Fruit fly (Drosophila melanogaster) whole organism, embryonic: ENCODE results near the gene Tmhs.

Experiments
- CG10565 ChIP-seq: fragments of 200-800 bp; sonication (Bioruptor generic); optimal IDR thresholded peaks from 3 replicates; lab custom pipeline; 2016; ENCODE audit warnings: missing biosample characterization, mild to moderate bottlenecking, missing genetic modification characterization
- CG10979 ChIP-seq: fragments of 200-800 bp; sonication (Bioruptor generic); optimal IDR thresholded peaks from 2 replicates; lab custom pipeline; 2018; ENCODE audit warnings: missing biosample characterization, mild to moderate bottlenecking, missing genetic modification characterization, moderate library complexity
- CG11456 ChIP-seq: fragments of 200-800 bp; sonication (Bioruptor generic); IDR thresholded peaks from 3 replicates; pipeline ENCODE4 v1.3.6; 2022; ENCODE audit warnings: missing biosample characterization, missing genetic modification characterization
- CG11504 ChIP-seq: fragments of 200-800 bp; sonication (Bioruptor generic); optimal IDR thresholded peaks from 3 replicates; lab custom pipeline; 2019; ENCODE audit warnings: missing biosample characterization, mild to moderate bottlenecking, missing genetic modification characterization, moderate library complexity
- CG12299 ChIP-seq: fragments of 200-800 bp; sonication (Bioruptor generic); optimal IDR thresholded peaks from 2 replicates; lab custom pipeline; 2018; ENCODE audit warnings: missing biosample characterization, mild to moderate bottlenecking, missing genetic modification characterization
- CG14014 ChIP-seq: fragments of 200-800 bp; sonication (Bioruptor generic); IDR thresholded peaks from 2 replicates; pipeline ENCODE4 v1.3.6; 2022; ENCODE audit warnings: missing biosample characterization, missing genetic modification characterization
- CG15011 ChIP-seq: fragments of 200-800 bp; sonication (Bioruptor generic); optimal IDR thresholded peaks from 3 replicates; lab custom pipeline; 2018; ENCODE audit warnings: missing biosample characterization, mild to moderate bottlenecking, missing genetic modification characterization
- CG17328 ChIP-seq: fragments of 200-800 bp; sonication (Bioruptor generic); IDR thresholded peaks from 2 replicates; pipeline ENCODE4 v1.3.6; 2022; ENCODE audit warnings: missing biosample characterization, missing genetic modification characterization
- CG17829 ChIP-seq: fragments of 200-800 bp; optimal IDR thresholded peaks from 2 replicates; lab custom pipeline; 2019; ENCODE audit warnings: missing biosample characterization, mild to moderate bottlenecking, missing genetic modification characterization, moderate library complexity
- CG2889 ChIP-seq: fragments of 200-800 bp; sonication (Bioruptor generic); IDR thresholded peaks from 3 replicates; pipeline ENCODE4 v1.3.6; 2022; ENCODE audit warnings: missing biosample characterization, missing genetic modification characterization
- CG30403 ChIP-seq: fragments of 200-800 bp; sonication (Bioruptor generic); optimal IDR thresholded peaks from 3 replicates; lab custom pipeline; 2016; ENCODE audit warnings: missing biosample characterization, missing genetic modification characterization
- CG3838 ChIP-seq: fragments of 200-800 bp; sonication (Bioruptor generic); optimal IDR thresholded peaks from 3 replicates; lab custom pipeline; 2016; ENCODE audit warnings: missing biosample characterization, missing genetic modification characterization
- CG3847 ChIP-seq: fragments of 200-800 bp; sonication (Bioruptor generic); IDR thresholded peaks from 2 replicates; pipeline ENCODE4 v1.3.6; 2022; ENCODE audit warnings: missing biosample characterization, missing genetic modification characterization
- CG4404 ChIP-seq: fragments of 200-800 bp; sonication (Bioruptor generic); IDR thresholded peaks from 2 replicates; pipeline ENCODE4 v1.3.6; 2022; ENCODE audit warnings: missing biosample characterization, missing genetic modification characterization
- CG4617 ChIP-seq: fragments of 200-800 bp; sonication (Bioruptor generic); optimal IDR thresholded peaks from 3 replicates; lab custom pipeline; 2016; ENCODE audit warnings: missing biosample characterization, missing genetic modification characterization, borderline replicate concordance
- CG6272 ChIP-seq: fragments of 200-800 bp; sonication (Bioruptor generic); IDR thresholded peaks from 2 replicates; pipeline ENCODE4 v1.3.6; 2022; ENCODE audit warnings: missing biosample characterization, missing genetic modification characterization
- CG6765 ChIP-seq: fragments of 200-800 bp; sonication (Bioruptor generic); optimal IDR thresholded peaks from 3 replicates; lab custom pipeline; 2017; ENCODE audit warnings: missing biosample characterization, mild to moderate bottlenecking, missing genetic modification characterization
- CG9932 ChIP-seq: fragments of 200-800 bp; sonication (Bioruptor generic); IDR thresholded peaks from 2 replicates; pipeline ENCODE4 v1.3.6; 2022; ENCODE audit warnings: missing biosample characterization, missing genetic modification characterization
- Dfd ChIP-seq, 2 experiments: fragments of >200 bp; optimal IDR thresholded peaks; 2 replicates each; lab custom pipeline; 2017; ENCODE audit warnings: missing biosample characterization in 2 of 2, missing genetic modification characterization in 2 of 2
- Ets97D ChIP-seq: fragments of 200-800 bp; sonication (Bioruptor generic); optimal IDR thresholded peaks from 3 replicates; lab custom pipeline; 2016; ENCODE audit warnings: missing biosample characterization, missing genetic modification characterization
- HmgZ ChIP-seq: fragments of 200-800 bp; sonication (Bioruptor generic); optimal IDR thresholded peaks from 2 replicates; lab custom pipeline; 2018; ENCODE audit warnings: missing biosample characterization, mild to moderate bottlenecking, missing genetic modification characterization
- Kr ChIP-seq: fragments of 200-800 bp; sonication (Bioruptor generic); optimal IDR thresholded peaks from 2 replicates; lab custom pipeline; 2017; ENCODE audit warnings: missing biosample characterization, mild to moderate bottlenecking, missing genetic modification characterization
- Med ChIP-seq: fragments of 200-800 bp; sonication (Bioruptor generic); peaks from one replicate; lab custom pipeline; 2016; ENCODE audit warnings: missing biosample characterization, missing genetic modification characterization, mild to moderate bottlenecking, inconsistent platforms, moderate library complexity
- Meics ChIP-seq: fragments of 200-800 bp; sonication (Bioruptor generic); optimal IDR thresholded peaks from 2 replicates; lab custom pipeline; 2017; ENCODE audit warnings: missing biosample characterization, mild to moderate bottlenecking, missing genetic modification characterization
- NfI ChIP-seq: fragments of 200-800 bp; sonication (Bioruptor generic); optimal IDR thresholded peaks from 3 replicates; lab custom pipeline; 2018; ENCODE audit warnings: missing biosample characterization, mild to moderate bottlenecking, missing genetic modification characterization, moderate library complexity
- Opbp ChIP-seq: fragments of 200-800 bp; sonication (Bioruptor generic); IDR thresholded peaks from 3 replicates; pipeline ENCODE4 v1.3.6; 2022; ENCODE audit warnings: missing biosample characterization, missing genetic modification characterization; ENCODE audit not compliant: partially characterized antibody
- Sox102F ChIP-seq: fragments of 200-800 bp; sonication (Bioruptor generic); optimal IDR thresholded peaks from 2 replicates; lab custom pipeline; 2018; ENCODE audit warnings: missing biosample characterization, mild to moderate bottlenecking, missing genetic modification characterization, moderate library complexity
- Stat92E ChIP-seq, 3 experiments: fragments of >200 bp in 2 of 3; fragments of 200-800 bp in 1 of 3; sonication (Bioruptor generic) in 1 of 3; optimal IDR thresholded peaks; 2 replicates each; lab custom pipeline; 2017 to 2019; ENCODE audit warnings: missing biosample characterization in 3 of 3, missing genetic modification characterization in 3 of 3, mild to moderate bottlenecking in 1 of 3, moderate library complexity in 1 of 3
- Tbp ChIP-seq: fragments of >200 bp; optimal IDR thresholded peaks from 2 replicates; lab custom pipeline; 2018; ENCODE audit warnings: missing biosample characterization, missing genetic modification characterization
- Usf ChIP-seq: fragments of 200-800 bp; sonication (Bioruptor generic); optimal IDR thresholded peaks from 2 replicates; lab custom pipeline; 2017; ENCODE audit warnings: missing genotype, missing biosample characterization, missing genetic modification characterization
- Vsx1 ChIP-seq: fragments of 200-800 bp; sonication (Bioruptor generic); optimal IDR thresholded peaks from 2 replicates; lab custom pipeline; 2017; ENCODE audit warnings: missing biosample characterization, mild to moderate bottlenecking, missing genetic modification characterization, missing genetic modification reagents
- caup ChIP-seq: fragments of 200-800 bp; sonication (Bioruptor generic); optimal IDR thresholded peaks from 3 replicates; lab custom pipeline; 2017; ENCODE audit warnings: missing biosample characterization, mild to moderate bottlenecking, missing genetic modification characterization, moderate library complexity; ENCODE audit not compliant: severe bottlenecking
- chm ChIP-seq: fragments of 200-800 bp; sonication (Bioruptor generic); IDR thresholded peaks from 2 replicates; pipeline ENCODE4 v1.3.6; 2022; ENCODE audit warnings: missing biosample characterization, missing genetic modification characterization
- dpn ChIP-seq, 2 experiments: fragments of 200-800 bp; sonication (Bioruptor generic); optimal IDR thresholded peaks; 3 replicates each; lab custom pipeline; 2016; ENCODE audit warnings: missing biosample characterization in 2 of 2, missing genetic modification characterization in 2 of 2
- dysf ChIP-seq: fragments of 200-800 bp; sonication (Bioruptor generic); IDR thresholded peaks from 3 replicates; pipeline ENCODE4 v1.3.6; 2022; ENCODE audit warnings: missing biosample characterization, missing genetic modification characterization
- emc ChIP-seq: fragments of 200-800 bp; sonication (Bioruptor generic); optimal IDR thresholded peaks from 2 replicates; lab custom pipeline; 2016; ENCODE audit warnings: missing biosample characterization, missing genetic modification characterization
- nmo ChIP-seq: fragments of 200-800 bp; sonication (Bioruptor generic); optimal IDR thresholded peaks from 2 replicates; lab custom pipeline; 2018; ENCODE audit warnings: missing biosample characterization, mild to moderate bottlenecking, missing genetic modification characterization, moderate library complexity
- org-1 ChIP-seq: fragments of 200-800 bp; sonication (Bioruptor generic); optimal IDR thresholded peaks from 2 replicates; lab custom pipeline; 2017; ENCODE audit warnings: missing biosample characterization, missing genetic modification characterization
- ranshi ChIP-seq: fragments of 200-800 bp; sonication (Bioruptor generic); IDR thresholded peaks from 2 replicates; pipeline ENCODE4 v1.3.6; 2022; ENCODE audit warnings: missing biosample characterization, missing genetic modification characterization
- row ChIP-seq: fragments of 200-800 bp; sonication (Bioruptor generic); IDR thresholded peaks from 3 replicates; pipeline ENCODE4 v1.3.6; 2022; ENCODE audit warnings: missing biosample characterization, missing genetic modification characterization
- sens-2 ChIP-seq: fragments of 200-800 bp; sonication (Bioruptor generic); IDR thresholded peaks from 2 replicates; pipeline ENCODE4 v1.3.6; 2022; ENCODE audit warnings: missing biosample characterization, missing genetic modification characterization
- shn ChIP-seq: fragments of 200-800 bp; sonication (Bioruptor generic); optimal IDR thresholded peaks from 3 replicates; lab custom pipeline; 2016; ENCODE audit warnings: missing biosample characterization, missing genetic modification characterization
- slbo ChIP-seq: fragments of 200-800 bp; sonication (Bioruptor generic); IDR thresholded peaks from 2 replicates; pipeline ENCODE4 v1.3.6; 2022; ENCODE audit warnings: missing biosample characterization, missing genetic modification characterization
- sob ChIP-seq: fragments of 200-800 bp; sonication (Bioruptor generic); IDR thresholded peaks from 2 replicates; pipeline ENCODE4 v1.3.6; 2022; ENCODE audit warnings: missing biosample characterization, missing genetic modification characterization
- tgo ChIP-seq: fragments of 200-800 bp; sonication (Bioruptor generic); IDR thresholded peaks from 3 replicates; pipeline ENCODE4 v1.3.6; 2022; ENCODE audit warnings: missing biosample characterization, missing genetic modification characterization
- tll ChIP-seq, 2 experiments: fragments of 200-800 bp in 1 of 2; fragments of >200 bp in 1 of 2; sonication (Bioruptor generic) in 1 of 2; optimal IDR thresholded peaks; 2 replicates each; lab custom pipeline; 2017 to 2019; ENCODE audit warnings: missing biosample characterization in 2 of 2, missing genetic modification characterization in 2 of 2, mild to moderate bottlenecking in 1 of 2, moderate library complexity in 1 of 2
- trem ChIP-seq: fragments of 200-800 bp; optimal IDR thresholded peaks from 3 replicates; lab custom pipeline; 2019; ENCODE audit warnings: missing biosample characterization, mild to moderate bottlenecking, missing genetic modification characterization, moderate library complexity
- tx ChIP-seq: fragments of 200-800 bp; sonication (Bioruptor generic); optimal IDR thresholded peaks from 2 replicates; lab custom pipeline; 2016; ENCODE audit warnings: missing biosample characterization, missing genetic modification characterization
- zfh1 ChIP-seq: fragments of 200-800 bp; sonication (Bioruptor generic); IDR thresholded peaks from 3 replicates; pipeline ENCODE4 v1.3.6; 2022; ENCODE audit warnings: missing biosample characterization, missing genetic modification characterization

Tmhs gene

DNA sequence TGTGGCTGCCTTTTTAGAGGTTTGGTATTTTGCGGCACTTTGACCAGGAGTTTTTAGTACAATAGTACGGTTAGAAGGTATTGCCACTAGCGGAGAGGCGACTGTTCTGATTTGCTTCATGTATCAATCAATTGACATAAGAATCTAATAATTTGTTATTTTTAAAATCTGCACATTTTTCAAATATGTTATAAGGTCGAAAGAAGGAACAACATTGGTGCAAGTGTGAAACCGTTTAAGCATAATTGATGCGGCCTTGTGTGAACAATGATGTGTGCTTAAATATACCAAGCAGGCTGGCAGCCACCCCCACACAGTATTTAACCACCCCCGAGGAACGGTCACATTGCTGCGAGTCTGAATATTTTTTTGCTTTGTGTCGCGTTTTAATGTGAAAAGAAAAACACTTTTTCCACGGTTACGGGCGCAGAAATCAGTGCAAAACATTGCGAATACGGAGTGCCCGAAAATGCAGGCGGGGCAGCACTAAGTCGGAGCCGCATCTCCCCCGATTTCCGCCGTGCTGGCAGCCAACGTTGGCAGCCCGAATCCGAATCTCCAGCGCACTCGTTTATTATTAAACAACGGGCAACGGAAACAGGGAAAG, 20.2 kb upstream of the Tmhs start, which contains the start of the genes HBS1 and CG12025 (continued):
- TF ChIP-seq CG11504 (tag; lab: Kevin White, UChicago) (peak; percentile 64), Vsx1 (GFP tag; lab: Kevin White, UChicago) (no peak), emc (GFP tag; lab: Kevin White, UChicago) (peak; percentile 38), Meics (GFP tag; lab: Kevin White, UChicago) (peak; percentile 49), CG11456 (GFP tag; lab: Robert Waterston, UW) (peak; percentile 52; the same call in 1 of the 3 replicates), HmgZ (tag; lab: Kevin White, UChicago) (peak; percentile 71), shn (GFP tag; lab: Kevin White, UChicago) (peak; percentile 59), CG14014 (GFP tag; lab: Robert Waterston, UW) (peak; percentile 68), ranshi (peak; percentile 26; the same call in 1 of the 2 replicates), CG30403 (GFP tag; lab: Kevin White, UChicago) (peak; percentile 71), CG3847 (GFP tag; lab: Robert Waterston, UW) (peak; percentile 71), Sox102F (GFP tag; lab: Kevin White, UChicago) (peak; percentile 46), trem (peak; percentile 74), Med (GFP tag; lab: Kevin White, UChicago) (peak; percentile 88), caup (GFP tag; lab: Kevin White, UChicago) (peak; percentile 36), sens-2 (no peak), CG4404 (GFP tag; lab: Robert Waterston, UW) (peak; percentile 74), sob (GFP tag; lab: Robert Waterston, UW) (peak; percentile 36; the same call in 1 of the 2 replicates), Opbp (GFP tag; lab: Robert Waterston, UW) (peak; percentile 34; the same call in 1 of the 3 replicates), slbo (GFP tag; lab: Robert Waterston, UW) (peak; percentile 83), zfh1 (peak; percentile 56; the same call in 1 of the 3 replicates), Kr (GFP tag; lab: Kevin White, UChicago) (no peak), tll (GFP tag; optimal IDR thresholded peaks at IDR 0.05; lab: Kevin White, UChicago) (peak in 1 of 2 experiments; percentile 82), CG12299 (tag; lab: Kevin White, UChicago) (no peak), CG17829 (peak; percentile 77), tx (GFP tag; lab: Kevin White, UChicago) (peak; percentile 20), Tbp (GFP tag; lab: Kevin White, UChicago) (no peak), CG6765 (GFP tag; lab: Kevin White, UChicago) (peak; percentile 6), nmo (peak; percentile 86), Ets97D (GFP tag; lab: Kevin White, UChicago) (peak; percentile 72), dpn (GFP tag; optimal IDR thresholded peaks at IDR 0.05; lab: Kevin White, UChicago) (peak; percentile 51 to 64), Dfd (GFP tag; optimal IDR thresholded peaks at IDR 0.05; lab: Kevin White, UChicago) (peak in 1 of 2 experiments; percentile 6), Stat92E (GFP tag; optimal IDR thresholded peaks at IDR 0.05; lab: Kevin White, UChicago) (peak in 1 of 3 experiments; percentile 68), CG4617 (GFP tag; lab: Kevin White, UChicago) (peak; percentile 81), CG10979 (tag; lab: Kevin White, UChicago) (peak; percentile 13), NfI (GFP tag; lab: Kevin White, UChicago) (peak; percentile 61), CG3838 (GFP tag; lab: Kevin White, UChicago) (peak; percentile 26), row (GFP tag; lab: Robert Waterston, UW) (peak; percentile 95), tgo (peak; percentile 49; the same call in 2 of the 3 replicates), CG9932 (GFP tag; lab: Robert Waterston, UW) (peak; percentile 81), CG2889 (GFP tag; lab: Robert Waterston, UW) (0 out of 3 replicates have a peak, but pooled peaks have one; percentile 26), CG6272 (peak; percentile 53; the same call in 1 of the 2 replicates), CG15011 (GFP tag; lab: Kevin White, UChicago) (no peak), dysf (GFP tag; lab: Robert Waterston, UW) (peak; percentile 75), CG10565 (GFP tag; lab: Kevin White, UChicago) (no peak), chm (GFP tag; lab: Robert Waterston, UW) (0 out of 2 replicates have a peak, but pooled peaks have one; percentile 25), CG17328 (GFP tag; lab: Robert Waterston, UW) (peak; percentile 41), Usf (GFP tag; lab: Kevin White, UChicago) (peak; percentile 18), org-1 (GFP tag; lab: Kevin White, UChicago) (no peak)
